Fruit fly (Drosophila melanogaster) whole organism, embryonic: Measurements from ENCODE around the gene papi.

Experiments used
- ATbp ChIP-seq: fragments of 200-800 bp; sonication (Bioruptor generic); optimal IDR thresholded peaks from 2 replicates; lab custom pipeline; 2017; ENCODE audit warnings: missing biosample characterization, mild to moderate bottlenecking, missing genetic modification characterization, missing genetic modification reagents
- CG1024 ChIP-seq: fragments of 200-800 bp; sonication (Bioruptor generic); IDR thresholded peaks from 2 replicates; pipeline ENCODE4 v1.3.6; 2022; ENCODE audit warnings: missing biosample characterization, missing genetic modification characterization
- CG10274 ChIP-seq: fragments of 200-800 bp; sonication (Bioruptor generic); optimal IDR thresholded peaks from 3 replicates; lab custom pipeline; 2017; ENCODE audit warnings: missing biosample characterization, mild to moderate bottlenecking, missing genetic modification characterization
- CG10654 ChIP-seq: fragments of 200-800 bp; sonication (Bioruptor generic); optimal IDR thresholded peaks from 2 replicates; lab custom pipeline; 2016; ENCODE audit warnings: missing biosample characterization, missing genetic modification characterization
- CG12071 ChIP-seq: fragments of 200-800 bp; sonication (Bioruptor generic); optimal IDR thresholded peaks from 3 replicates; lab custom pipeline; 2018; ENCODE audit warnings: missing biosample characterization, mild to moderate bottlenecking, missing genetic modification characterization
- CG13123 ChIP-seq: fragments of 200-800 bp; sonication (Bioruptor generic); optimal IDR thresholded peaks from 2 replicates; lab custom pipeline; 2016; ENCODE audit warnings: missing biosample characterization, missing genetic modification characterization
- CG13775 ChIP-seq: fragments of 200-800 bp; sonication (Bioruptor generic); optimal IDR thresholded peaks from 3 replicates; lab custom pipeline; 2017; ENCODE audit warnings: missing biosample characterization, mild to moderate bottlenecking, missing genetic modification characterization
- CG1602 ChIP-seq: fragments of 200-800 bp; sonication (Bioruptor generic); optimal IDR thresholded peaks from 3 replicates; lab custom pipeline; 2016; ENCODE audit warnings: missing biosample characterization, missing genetic modification characterization
- CG17802 ChIP-seq: fragments of 200-800 bp; sonication (Bioruptor generic); optimal IDR thresholded peaks from 2 replicates; lab custom pipeline; 2018; ENCODE audit warnings: missing biosample characterization, mild to moderate bottlenecking, missing genetic modification characterization, moderate library complexity
- CG2199 ChIP-seq: fragments of 200-800 bp; sonication (Bioruptor generic); IDR thresholded peaks from 3 replicates; pipeline ENCODE4 v1.3.6; 2022; ENCODE audit warnings: missing biosample characterization, missing genetic modification characterization
- CG3281 ChIP-seq: fragments of 200-800 bp; sonication (Bioruptor generic); optimal IDR thresholded peaks from 3 replicates; lab custom pipeline; 2017; ENCODE audit warnings: missing biosample characterization, mild to moderate bottlenecking, missing genetic modification characterization
- CG4360 ChIP-seq: fragments of 200-800 bp; sonication (Bioruptor generic); IDR thresholded peaks from 2 replicates; pipeline ENCODE4 v1.3.6; 2022; ENCODE audit warnings: missing biosample characterization, missing genetic modification characterization
- CG4820 ChIP-seq: fragments of 200-800 bp; sonication (Bioruptor generic); optimal IDR thresholded peaks from 3 replicates; lab custom pipeline; 2016; ENCODE audit warnings: missing biosample characterization, missing genetic modification characterization
- CG6689 ChIP-seq: fragments of 200-800 bp; sonication (Bioruptor generic); IDR thresholded peaks from 2 replicates; pipeline ENCODE4 v1.3.6; 2022; ENCODE audit warnings: missing biosample characterization, missing genetic modification characterization
- CG7928 ChIP-seq: fragments of 200-800 bp; sonication (Bioruptor generic); optimal IDR thresholded peaks from 2 replicates; lab custom pipeline; 2017; ENCODE audit warnings: missing biosample characterization, mild to moderate bottlenecking, missing genetic modification characterization
- CG9215 ChIP-seq: fragments of 200-800 bp; sonication (Bioruptor generic); IDR thresholded peaks from 2 replicates; pipeline ENCODE4 v1.3.6; 2022; ENCODE audit warnings: missing biosample characterization, missing genetic modification characterization
- CG9797 ChIP-seq: fragments of 200-800 bp; sonication (Bioruptor generic); optimal IDR thresholded peaks from 3 replicates; lab custom pipeline; 2018; ENCODE audit warnings: missing biosample characterization, mild to moderate bottlenecking, missing genetic modification characterization
- Dbx ChIP-seq: fragments of 200-800 bp; sonication (Bioruptor generic); IDR thresholded peaks from 3 replicates; pipeline ENCODE4 v1.3.6; 2022; ENCODE audit warnings: missing biosample characterization, missing genetic modification characterization
- Ets97D ChIP-seq: fragments of 200-800 bp; sonication (Bioruptor generic); optimal IDR thresholded peaks from 3 replicates; lab custom pipeline; 2016; ENCODE audit warnings: missing biosample characterization, missing genetic modification characterization
- Gsc ChIP-seq: fragments of 200-800 bp; sonication (Bioruptor generic); IDR thresholded peaks from 2 replicates; pipeline ENCODE4 v1.3.6; 2022; ENCODE audit warnings: missing biosample characterization, missing genetic modification characterization
- HLH3B ChIP-seq: fragments of 200-800 bp; sonication (Bioruptor generic); IDR thresholded peaks from 2 replicates; pipeline ENCODE4 v1.3.6; 2022; ENCODE audit warnings: missing biosample characterization, missing genetic modification characterization
- Hr78 ChIP-seq, 2 experiments: fragments of 200-800 bp in 1 of 2; fragments of >200 bp in 1 of 2; sonication (Bioruptor generic) in 1 of 2; optimal IDR thresholded peaks; 2 replicates each; lab custom pipeline; 2017 to 2019; ENCODE audit warnings: missing biosample characterization in 2 of 2, missing genetic modification characterization in 2 of 2, mild to moderate bottlenecking in 1 of 2, moderate library complexity in 1 of 2
- Jarid2 ChIP-seq: fragments of 200-800 bp; sonication (Bioruptor generic); optimal IDR thresholded peaks from 3 replicates; lab custom pipeline; 2017; ENCODE audit warnings: mild to moderate bottlenecking, missing biosample characterization, missing genetic modification reagents, missing genetic modification characterization
- Oaz ChIP-seq: fragments of 200-800 bp; sonication (Bioruptor generic); IDR thresholded peaks from 2 replicates; pipeline ENCODE4 v1.3.6; 2022; ENCODE audit warnings: missing biosample characterization, missing genetic modification characterization
- Optix ChIP-seq: fragments of 200-800 bp; sonication (Bioruptor generic); IDR thresholded peaks from 3 replicates; pipeline ENCODE4 v1.3.6; 2022; ENCODE audit warnings: missing biosample characterization, missing genetic modification characterization
- Poxn ChIP-seq: fragments of 200-800 bp; sonication (Bioruptor generic); IDR thresholded peaks from 2 replicates; pipeline ENCODE4 v1.3.6; 2022; ENCODE audit warnings: missing biosample characterization, missing genetic modification characterization
- Stat92E ChIP-seq, 3 experiments: fragments of >200 bp in 2 of 3; fragments of 200-800 bp in 1 of 3; sonication (Bioruptor generic) in 1 of 3; optimal IDR thresholded peaks; 2 replicates each; lab custom pipeline; 2017 to 2019; ENCODE audit warnings: missing biosample characterization in 3 of 3, missing genetic modification characterization in 3 of 3, mild to moderate bottlenecking in 1 of 3, moderate library complexity in 1 of 3
- Usf ChIP-seq: fragments of 200-800 bp; sonication (Bioruptor generic); optimal IDR thresholded peaks from 2 replicates; lab custom pipeline; 2017; ENCODE audit warnings: missing genotype, missing biosample characterization, missing genetic modification characterization
- YL-1 ChIP-seq: fragments of 200-800 bp; sonication (Bioruptor generic); optimal IDR thresholded peaks from 3 replicates; lab custom pipeline; 2017; ENCODE audit warnings: missing biosample characterization, mild to moderate bottlenecking, missing genetic modification characterization
- bigmax ChIP-seq: fragments of 200-800 bp; sonication (Bioruptor generic); optimal IDR thresholded peaks from 2 replicates; lab custom pipeline; 2018; ENCODE audit warnings: missing biosample characterization, mild to moderate bottlenecking, missing genetic modification characterization
- br ChIP-seq: fragments of >200 bp; optimal IDR thresholded peaks from 2 replicates; lab custom pipeline; 2017
- bsh ChIP-seq, 2 experiments: fragments of 200-800 bp; sonication (Bioruptor generic); optimal IDR thresholded peaks; 2 replicates each; lab custom pipeline; 2017 to 2018; ENCODE audit warnings: mild to moderate bottlenecking in 2 of 2, missing biosample characterization in 2 of 2, missing genetic modification characterization in 2 of 2, moderate library complexity in 1 of 2
- cad ChIP-seq: fragments of >200 bp; optimal IDR thresholded peaks from 2 replicates; lab custom pipeline; 2017; ENCODE audit warnings: missing biosample characterization, missing genetic modification characterization
- caup ChIP-seq: fragments of 200-800 bp; sonication (Bioruptor generic); optimal IDR thresholded peaks from 3 replicates; lab custom pipeline; 2017; ENCODE audit warnings: missing biosample characterization, mild to moderate bottlenecking, missing genetic modification characterization, moderate library complexity; ENCODE audit not compliant: severe bottlenecking
- crc ChIP-seq: fragments of 200-800 bp; sonication (Bioruptor generic); optimal IDR thresholded peaks from 2 replicates; lab custom pipeline; 2016; ENCODE audit warnings: missing biosample characterization, missing genetic modification characterization
- cwo ChIP-seq: fragments of 200-800 bp; sonication (Bioruptor generic); optimal IDR thresholded peaks from 3 replicates; lab custom pipeline; 2017; ENCODE audit warnings: missing biosample characterization, missing genetic modification characterization, mild to moderate bottlenecking, moderate library complexity, missing genetic modification reagents
- fd3F ChIP-seq: fragments of 200-800 bp; sonication (Bioruptor generic); optimal IDR thresholded peaks from 2 replicates; lab custom pipeline; 2018; ENCODE audit warnings: missing biosample characterization, mild to moderate bottlenecking, missing genetic modification characterization, moderate library complexity
- hbn ChIP-seq: fragments of 200-800 bp; sonication (Bioruptor generic); IDR thresholded peaks from 2 replicates; pipeline ENCODE4 v1.3.6; 2022; ENCODE audit warnings: missing biosample characterization, missing genetic modification characterization; ENCODE audit not compliant: partially characterized antibody
- ind ChIP-seq: fragments of 200-800 bp; sonication (Bioruptor generic); optimal IDR thresholded peaks from 3 replicates; lab custom pipeline; 2016; ENCODE audit warnings: missing biosample characterization, missing genetic modification characterization
- kay ChIP-seq: fragments of 200-800 bp; sonication (Bioruptor generic); optimal IDR thresholded peaks from 2 replicates; lab custom pipeline; 2016; ENCODE audit warnings: missing biosample characterization, missing genetic modification characterization
- klu ChIP-seq: fragments of 200-800 bp; sonication (Bioruptor generic); IDR thresholded peaks from 2 replicates; pipeline ENCODE4 v1.3.6; 2022; ENCODE audit warnings: missing biosample characterization, missing genetic modification characterization
- lab ChIP-seq: fragments of 200-800 bp; sonication (Bioruptor generic); optimal IDR thresholded peaks from 3 replicates; lab custom pipeline; 2017; ENCODE audit warnings: missing biosample characterization, missing genetic modification characterization, mild to moderate bottlenecking, moderate library complexity, missing genetic modification reagents
- mirr ChIP-seq: fragments of 200-800 bp; sonication (Bioruptor generic); optimal IDR thresholded peaks from 3 replicates; lab custom pipeline; 2018; ENCODE audit warnings: missing biosample characterization, mild to moderate bottlenecking, missing genetic modification characterization
- nerfin-2 ChIP-seq: fragments of 200-800 bp; sonication (Bioruptor generic); IDR thresholded peaks from 2 replicates; pipeline ENCODE4 v1.3.6; 2022; ENCODE audit warnings: missing biosample characterization, missing genetic modification characterization; ENCODE audit not compliant: partially characterized antibody
- pan ChIP-seq, 4 experiments: fragments of >200 bp in 3 of 4; fragments of 200-800 bp in 1 of 4; sonication (Bioruptor generic) in 1 of 4; optimal IDR thresholded peaks in 3 of 4; IDR thresholded peaks in 1 of 4; 2 replicates each; pipeline versions ENCODE4 v1.3.6 to Lab custom; 2017 to 2022; ENCODE audit warnings: missing biosample characterization in 2 of 4, missing genetic modification characterization in 2 of 4, mixed read lengths in 1 of 4
- pfk ChIP-seq: fragments of 200-800 bp; sonication (Bioruptor generic); optimal IDR thresholded peaks from 2 replicates; lab custom pipeline; 2018; ENCODE audit warnings: missing biosample characterization, mild to moderate bottlenecking, missing genetic modification characterization, moderate library complexity
- slbo ChIP-seq: fragments of 200-800 bp; sonication (Bioruptor generic); IDR thresholded peaks from 2 replicates; pipeline ENCODE4 v1.3.6; 2022; ENCODE audit warnings: missing biosample characterization, missing genetic modification characterization
- stwl ChIP-seq: fragments of 200-800 bp; sonication (Bioruptor generic); optimal IDR thresholded peaks from 3 replicates; lab custom pipeline; 2018; ENCODE audit warnings: missing biosample characterization, mild to moderate bottlenecking, missing genetic modification characterization, moderate library complexity
- sug ChIP-seq: fragments of 200-800 bp; optimal IDR thresholded peaks from 2 replicates; lab custom pipeline; 2019; ENCODE audit warnings: missing biosample characterization, mild to moderate bottlenecking, missing genetic modification characterization, moderate library complexity
- tna ChIP-seq: fragments of 200-800 bp; sonication (Bioruptor generic); IDR thresholded peaks from 2 replicates; pipeline ENCODE4 v1.3.6; 2022; ENCODE audit warnings: missing biosample characterization, missing genetic modification characterization; ENCODE audit not compliant: partially characterized antibody
- usp ChIP-seq: fragments of >200 bp; optimal IDR thresholded peaks from 2 replicates; lab custom pipeline; 2017; ENCODE audit warnings: missing biosample characterization, missing genetic modification characterization

The papi gene

DNA sequence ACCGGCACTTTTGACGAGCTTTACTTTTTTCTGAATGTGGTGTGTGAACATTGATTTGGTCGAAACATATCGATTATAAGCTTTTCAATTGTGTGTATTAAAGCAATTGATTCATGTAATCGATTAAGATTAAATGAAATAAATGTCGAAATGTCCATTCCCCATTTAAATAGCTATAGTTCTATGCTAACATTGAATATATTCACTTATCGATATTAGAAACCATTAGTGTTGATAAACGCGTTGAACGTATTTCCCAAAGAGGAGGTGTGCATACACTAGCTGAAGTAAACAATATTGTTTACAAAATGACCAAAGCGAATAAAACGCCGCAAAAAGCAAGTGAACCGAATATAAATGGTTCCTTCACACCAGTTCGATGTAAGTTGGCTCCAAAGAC, 6.5 kb upstream of the papi start, which contains the start of the genes Uch and CG34174 (continued):
- no peak for TF ChIP-seq CG1602 (GFP tag; lab: Kevin White, UChicago)
- no peak for TF ChIP-seq CG4820 (GFP tag; lab: Kevin White, UChicago)
- TF ChIP-seq ATbp, result no peak
- peak; percentile 28 for TF ChIP-seq CG3281
- TF ChIP-seq Oaz (GFP tag; lab: Robert Waterston, UW), result no peak
- TF ChIP-seq Poxn, result no peak
- peak; percentile 65 for TF ChIP-seq Ets97D (GFP tag; lab: Kevin White, UChicago)
- no peak; the same call in 1 of the 2 replicates for TF ChIP-seq nerfin-2 (GFP tag; lab: Robert Waterston, UW)
- no peak for TF ChIP-seq Jarid2 (GFP tag; lab: Kevin White, UChicago)
- peak; percentile 37 for TF ChIP-seq YL-1 (GFP tag; lab: Kevin White, UChicago)
- TF ChIP-seq br, result no peak
- TF ChIP-seq tna (GFP tag; lab: Robert Waterston, UW), result no peak
- TF ChIP-seq bsh (GFP tag; optimal IDR thresholded peaks at IDR 0.05; lab: Kevin White, UChicago), result peak in 1 of 2 experiments; percentile 11
- peak; percentile 98 for TF ChIP-seq stwl (tag; lab: Kevin White, UChicago)
- TF ChIP-seq CG10274, result no peak
- no peak for TF ChIP-seq CG10654 (GFP tag; lab: Kevin White, UChicago)
- TF ChIP-seq mirr (GFP tag; lab: Kevin White, UChicago), result no peak
- no peak for TF ChIP-seq ind
- TF ChIP-seq pan (optimal IDR thresholded peaks at IDR 0.05; lab: Kevin White, UChicago), result no peak
- TF ChIP-seq pan (GFP tag; optimal IDR thresholded peaks at IDR 0.05 in 1 of 2, IDR thresholded peaks at IDR 0.05 in 1 of 2), result no peak
- no peak for TF ChIP-seq CG2199
- TF ChIP-seq CG17802 (tag; lab: Kevin White, UChicago), result no peak
- no peak for TF ChIP-seq bigmax (GFP tag; lab: Kevin White, UChicago)
- no peak for TF ChIP-seq fd3F (GFP tag; lab: Kevin White, UChicago)
- peak; percentile 48 for TF ChIP-seq sug
- TF ChIP-seq lab (GFP tag; lab: Kevin White, UChicago), result no peak
- no peak for TF ChIP-seq Usf (GFP tag; lab: Kevin White, UChicago)
- no peak for TF ChIP-seq CG13775 (GFP tag; lab: Kevin White, UChicago)
- no peak for TF ChIP-seq Optix (GFP tag; lab: Robert Waterston, UW)
- TF ChIP-seq Stat92E (GFP tag; optimal IDR thresholded peaks at IDR 0.05; lab: Kevin White, UChicago), result peak in 1 of 3 experiments; percentile 23
- no peak for TF ChIP-seq klu (GFP tag; lab: Robert Waterston, UW)
- no peak for TF ChIP-seq HLH3B (GFP tag; lab: Robert Waterston, UW)
- no peak for TF ChIP-seq cwo (GFP tag; lab: Kevin White, UChicago)
- no peak for TF ChIP-seq CG7928
- no peak for TF ChIP-seq Gsc
- TF ChIP-seq cad, result no peak
- peak; percentile 68 for TF ChIP-seq hbn (GFP tag; lab: Robert Waterston, UW)
- no peak for TF ChIP-seq usp (GFP tag; lab: Kevin White, UChicago)
- TF ChIP-seq CG13123 (GFP tag; lab: Kevin White, UChicago), result no peak
- TF ChIP-seq caup, result peak; percentile 1
- TF ChIP-seq pfk, result no peak
- no peak for TF ChIP-seq Hr78 (GFP tag; optimal IDR thresholded peaks at IDR 0.05; lab: Kevin White, UChicago)
- TF ChIP-seq crc (GFP tag; lab: Kevin White, UChicago), result no peak
- TF ChIP-seq CG1024 (GFP tag; lab: Robert Waterston, UW), result no peak
- no peak for TF ChIP-seq CG12071 (GFP tag; lab: Kevin White, UChicago)
- TF ChIP-seq slbo (GFP tag; lab: Robert Waterston, UW), result no peak
- TF ChIP-seq Dbx (GFP tag; lab: Robert Waterston, UW), result no peak
- TF ChIP-seq CG9215 (GFP tag; lab: Robert Waterston, UW), result no peak
- no peak for TF ChIP-seq kay (GFP tag; lab: Kevin White, UChicago)
- TF ChIP-seq CG9797 (GFP tag; lab: Kevin White, UChicago), result no peak
- no peak for TF ChIP-seq CG6689
- TF ChIP-seq CG4360 (GFP tag; lab: Robert Waterston, UW), result no peak
